Worm (Caenorhabditis elegans) whole organism, late embryonic: Measurements from ENCODE around the gene vars-1.

Experiments used
- ama-1 ChIP-seq: fragments of 150-350 bp; optimal IDR thresholded peaks from 2 replicates; lab custom pipeline; 2014
- nhr-11 ChIP-seq: fragments of 150-350 bp; optimal IDR thresholded peaks from 2 replicates; lab custom pipeline; 2014; ENCODE audit warnings: missing biosample characterization, missing genetic modification characterization

DNA sequence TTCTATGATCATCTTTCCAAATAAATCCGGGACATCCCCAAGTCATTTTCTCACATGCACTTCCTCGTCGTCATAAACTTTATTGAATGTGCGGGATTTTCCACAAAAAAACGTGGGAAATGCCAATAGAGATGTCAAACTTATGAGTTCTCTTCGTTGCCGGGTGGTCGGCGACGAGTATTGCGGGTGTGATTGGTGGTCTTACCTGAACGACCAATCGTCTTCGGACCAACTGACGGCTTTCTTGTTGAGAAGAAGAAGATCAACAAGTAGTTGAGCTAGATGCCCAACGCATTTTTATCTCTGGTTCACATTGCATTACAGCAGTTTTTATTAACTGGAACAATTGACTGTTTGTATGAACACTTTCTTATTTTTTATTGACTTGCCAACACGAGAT, 36.0 kb upstream of the vars-1 start:
- TF ChIP-seq nhr-11 (tag; lab: Kevin White, UChicago) (no peak), ama-1 (lab: Kevin White, UChicago) (no peak)
